Worm (Caenorhabditis elegans): ENCODE measurements around the gene C25E10.4.

The C25E10.4 gene

DNA sequence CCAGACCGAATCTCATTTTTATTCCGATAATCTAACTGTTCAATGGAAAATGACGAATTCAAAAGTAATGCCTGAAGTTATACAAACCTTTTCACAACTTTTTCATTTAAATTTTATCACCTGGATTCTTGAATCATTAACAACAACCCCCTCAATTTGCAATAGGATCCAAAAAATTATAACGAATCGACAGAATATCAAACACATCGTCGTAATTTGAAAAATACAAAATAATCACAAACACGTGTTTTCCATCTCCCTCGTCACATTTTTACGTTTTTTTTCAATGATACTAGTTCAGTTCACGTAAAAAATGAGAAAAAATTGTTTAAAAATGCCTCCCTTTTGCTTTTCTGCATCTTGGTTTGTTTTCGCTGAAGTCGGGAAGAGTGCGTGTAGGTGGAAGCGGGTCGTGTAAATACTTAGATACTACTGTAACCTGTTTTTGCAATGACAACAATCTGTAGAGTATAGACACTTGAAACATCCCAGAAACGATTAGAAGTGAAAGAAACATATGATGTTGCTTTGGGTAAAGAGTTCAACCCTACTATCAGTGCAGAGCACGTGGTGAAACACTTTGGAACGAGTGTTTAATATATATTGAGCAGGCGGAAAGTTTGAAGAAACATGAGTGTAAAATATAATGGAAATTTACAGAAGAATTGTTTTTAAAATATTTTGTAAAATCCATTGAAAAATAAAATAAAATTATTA is 40.1 kb downstream of the C25E10.4 start, which contains the start of gene oac-50:
Gene oac-50, minus strand, starts transcription at position 219 of the 717 bp plus-strand sequence.
- TF ChIP-seq ref-1 (GFP tag; conservative IDR thresholded peaks at IDR 0.05) (no peak), flt-1 (GFP tag; IDR thresholded peaks at IDR 0.05) (no peak), klf-2 (GFP tag; conservative IDR thresholded peaks at IDR 0.05) (no peak), T22C8.4 (GFP tag; IDR thresholded peaks at IDR 0.05) (no peak), tab-1 (GFP tag; IDR thresholded peaks at IDR 0.05) (no peak), ztf-23 (GFP tag; IDR thresholded peaks at IDR 0.05) (no peak), ztf-29 (GFP tag; IDR thresholded peaks at IDR 0.05) (no peak), med-1 (GFP tag; optimal IDR thresholded peaks at IDR 0.05; ENCODE audit: insufficient read depth) (no peak), cog-1 (tag; optimal IDR thresholded peaks at IDR 0.05) (no peak)

DNA sequence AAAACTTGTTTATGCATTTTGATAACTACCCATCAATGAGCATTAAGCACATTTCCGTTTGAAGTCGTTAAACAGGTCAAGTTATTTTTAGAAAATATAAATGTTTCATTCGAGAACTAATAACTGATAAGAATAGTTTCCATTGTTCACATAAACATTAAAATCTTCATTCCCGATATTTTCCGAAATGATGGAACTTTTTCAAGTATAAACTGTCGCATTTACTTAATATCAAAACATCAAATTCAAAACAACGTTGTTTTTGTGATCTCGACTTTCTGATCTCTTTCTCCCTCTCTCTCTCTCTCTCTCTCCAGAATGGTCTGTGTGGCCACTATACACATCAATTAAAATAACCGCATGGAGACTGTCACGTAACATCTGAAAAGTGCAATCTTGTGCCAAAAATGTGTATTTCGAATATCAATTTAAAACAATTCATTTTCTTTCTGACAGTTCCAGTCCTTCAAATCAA is 41.0 kb downstream of the C25E10.4 start:
- no peak for TF ChIP-seq T22C8.4 (GFP tag; IDR thresholded peaks at IDR 0.05)
- no peak for TF ChIP-seq cog-1 (tag; optimal IDR thresholded peaks at IDR 0.05)
- TF ChIP-seq flt-1 (GFP tag; IDR thresholded peaks at IDR 0.05), result no peak
- TF ChIP-seq ztf-29 (GFP tag; IDR thresholded peaks at IDR 0.05), result no peak

DNA sequence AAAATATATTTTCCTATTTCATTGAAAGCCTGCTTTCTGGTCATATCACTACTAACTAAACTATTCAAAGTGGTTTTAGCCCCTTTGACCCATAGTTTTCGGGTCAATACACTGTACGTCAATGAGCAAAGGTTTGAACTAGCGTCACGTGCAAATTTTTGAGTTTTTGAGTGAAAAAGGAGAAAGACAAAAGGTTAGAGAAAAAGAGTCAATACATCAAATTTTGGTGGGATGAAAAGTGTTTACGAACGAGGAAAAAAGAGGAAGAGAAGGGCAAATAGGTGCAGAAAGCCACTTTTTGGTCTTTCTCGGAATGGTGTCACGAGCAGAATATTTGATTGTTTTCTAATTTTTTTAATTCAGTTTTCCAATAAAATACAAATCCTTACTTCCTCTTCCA is 42.5 kb downstream of the C25E10.4 start:
- no peak for TF ChIP-seq cog-1 (tag; optimal IDR thresholded peaks at IDR 0.05)

DNA sequence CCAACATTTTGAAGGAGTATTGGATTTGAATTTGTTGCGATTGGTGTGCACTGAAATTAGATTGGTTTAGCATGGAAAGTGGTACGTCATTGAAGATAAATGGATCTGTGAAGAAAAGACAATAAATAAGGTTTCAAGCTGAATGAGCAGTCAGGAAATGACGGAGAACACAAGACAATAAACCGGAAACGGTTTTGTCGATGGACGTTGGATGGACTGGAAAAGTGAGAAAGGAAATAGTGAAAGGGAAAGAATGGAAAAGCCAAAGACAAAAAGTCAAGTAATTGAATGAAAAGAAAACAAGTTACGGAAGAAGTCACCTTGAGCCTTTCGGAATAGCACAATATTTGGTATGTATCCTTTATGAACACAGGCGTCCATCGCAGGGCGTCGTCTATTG is 42.9 kb downstream of the C25E10.4 start, which contains the start of gene T27E4.7:
Gene T27E4.7, minus strand, starts transcription at position 50 of the 400 bp plus-strand sequence.
- TF ChIP-seq T22C8.4 (GFP tag; IDR thresholded peaks at IDR 0.05) (no peak), ref-1 (GFP tag; conservative IDR thresholded peaks at IDR 0.05) (no peak), ztf-23 (GFP tag; IDR thresholded peaks at IDR 0.05) (no peak), med-1 (GFP tag; optimal IDR thresholded peaks at IDR 0.05; ENCODE audit: insufficient read depth) (no peak), flt-1 (GFP tag; IDR thresholded peaks at IDR 0.05) (no peak), cog-1 (tag; optimal IDR thresholded peaks at IDR 0.05) (no peak), klf-2 (GFP tag; conservative IDR thresholded peaks at IDR 0.05) (no peak), ztf-29 (GFP tag; IDR thresholded peaks at IDR 0.05) (no peak), tab-1 (GFP tag; IDR thresholded peaks at IDR 0.05) (no peak)

DNA sequence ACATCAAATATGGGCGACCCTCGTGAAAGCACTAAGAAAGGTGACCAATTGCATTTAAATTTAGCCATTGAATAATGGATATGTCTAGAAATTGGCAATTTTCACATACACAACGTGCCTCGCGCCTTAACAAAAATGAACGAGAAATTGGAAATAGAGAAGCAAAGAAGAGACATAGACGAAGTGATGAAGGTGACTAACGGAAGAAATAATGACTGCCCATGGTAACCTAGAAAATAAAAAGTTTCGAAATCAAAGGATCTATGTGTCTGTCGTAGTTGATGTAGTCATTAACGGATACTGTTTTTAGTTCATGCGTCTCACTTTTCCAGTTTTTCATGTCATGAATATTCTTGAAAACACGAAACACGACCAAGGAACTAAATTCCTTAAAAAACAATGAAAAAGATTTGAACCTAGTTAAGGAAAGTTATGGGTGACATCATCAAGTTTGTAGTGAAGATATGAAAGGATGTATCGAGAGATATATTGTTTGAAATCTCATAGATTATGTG is 44.8 kb downstream of the C25E10.4 start:
- TF ChIP-seq flt-1 (GFP tag; IDR thresholded peaks at IDR 0.05), result no peak
- no peak for TF ChIP-seq tab-1 (GFP tag; IDR thresholded peaks at IDR 0.05)
- TF ChIP-seq ztf-29 (GFP tag; IDR thresholded peaks at IDR 0.05), result no peak
- TF ChIP-seq T22C8.4 (GFP tag; IDR thresholded peaks at IDR 0.05), result no peak
- TF ChIP-seq ztf-23 (GFP tag; IDR thresholded peaks at IDR 0.05), result no peak
- TF ChIP-seq cog-1 (tag; optimal IDR thresholded peaks at IDR 0.05), result no peak
- no peak for TF ChIP-seq klf-2 (GFP tag; conservative IDR thresholded peaks at IDR 0.05)

DNA sequence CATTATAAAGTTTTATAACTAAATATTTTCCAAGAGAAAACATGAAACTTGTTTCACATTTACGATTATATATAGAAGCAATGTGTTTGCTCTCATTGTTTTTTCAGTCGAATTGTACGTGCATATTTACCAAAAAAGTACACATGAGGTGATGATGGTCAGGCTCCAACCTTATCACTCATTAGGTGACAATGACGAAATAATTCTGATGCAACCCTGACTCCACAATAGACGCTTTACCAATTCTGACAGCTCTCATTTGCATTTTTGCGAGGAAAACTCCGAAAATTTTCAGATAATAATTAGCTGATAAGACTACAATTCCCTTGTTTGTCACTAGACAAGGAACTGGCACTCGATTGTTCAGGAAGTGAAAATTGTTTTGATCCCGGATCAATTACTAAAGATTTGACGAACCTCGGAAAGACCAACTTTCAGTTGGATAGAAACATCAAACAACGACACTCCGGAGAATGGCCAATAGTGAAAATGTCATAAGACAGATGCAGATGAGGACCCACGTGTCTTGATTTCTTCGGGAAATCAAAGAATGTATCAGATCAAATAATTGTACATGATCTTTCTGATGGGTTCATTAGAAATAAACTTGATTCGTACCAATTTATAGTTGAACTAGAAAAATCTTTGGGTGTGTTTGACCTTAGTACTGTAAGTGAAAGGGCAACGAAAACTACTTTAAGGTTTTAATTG is 45.6 kb downstream of the C25E10.4 start:
- no peak for TF ChIP-seq cog-1 (tag; optimal IDR thresholded peaks at IDR 0.05)
- TF ChIP-seq med-1 (GFP tag; optimal IDR thresholded peaks at IDR 0.05; ENCODE audit: insufficient read depth), result no peak
- no peak for TF ChIP-seq flt-1 (GFP tag; IDR thresholded peaks at IDR 0.05)
- no peak for TF ChIP-seq tab-1 (GFP tag; IDR thresholded peaks at IDR 0.05)

DNA sequence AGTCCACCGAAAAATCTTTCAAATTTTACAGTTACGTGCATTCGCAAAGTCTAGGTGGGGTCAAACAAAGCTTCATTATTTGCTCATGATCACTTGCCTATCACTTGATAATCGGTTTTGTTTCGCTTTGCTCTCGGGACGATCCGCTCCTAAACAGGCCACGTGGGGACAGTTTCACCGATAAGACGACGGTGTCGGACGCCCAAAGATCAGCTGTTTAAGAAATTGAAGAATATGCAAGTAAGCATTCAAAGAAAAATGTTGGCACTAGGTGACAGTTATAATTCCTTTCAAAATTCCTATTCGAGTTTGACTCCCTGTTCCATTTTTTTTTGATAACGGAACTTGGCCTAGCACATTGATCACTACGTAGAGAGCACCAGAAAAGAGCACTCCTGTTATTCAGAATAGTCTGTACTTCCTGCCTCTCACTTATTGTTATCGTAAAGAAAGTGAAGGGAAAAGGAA is 46.6 kb downstream of the C25E10.4 start:
- TF ChIP-seq med-1 (GFP tag; optimal IDR thresholded peaks at IDR 0.05; ENCODE audit: insufficient read depth) (no peak), T22C8.4 (GFP tag; IDR thresholded peaks at IDR 0.05) (no peak), tab-1 (GFP tag; IDR thresholded peaks at IDR 0.05) (no peak), ztf-23 (GFP tag; IDR thresholded peaks at IDR 0.05) (no peak), cog-1 (tag; optimal IDR thresholded peaks at IDR 0.05) (no peak), klf-2 (GFP tag; conservative IDR thresholded peaks at IDR 0.05) (no peak), ztf-29 (GFP tag; IDR thresholded peaks at IDR 0.05) (no peak), flt-1 (GFP tag; IDR thresholded peaks at IDR 0.05) (no peak), ref-1 (GFP tag; conservative IDR thresholded peaks at IDR 0.05) (no peak)

DNA sequence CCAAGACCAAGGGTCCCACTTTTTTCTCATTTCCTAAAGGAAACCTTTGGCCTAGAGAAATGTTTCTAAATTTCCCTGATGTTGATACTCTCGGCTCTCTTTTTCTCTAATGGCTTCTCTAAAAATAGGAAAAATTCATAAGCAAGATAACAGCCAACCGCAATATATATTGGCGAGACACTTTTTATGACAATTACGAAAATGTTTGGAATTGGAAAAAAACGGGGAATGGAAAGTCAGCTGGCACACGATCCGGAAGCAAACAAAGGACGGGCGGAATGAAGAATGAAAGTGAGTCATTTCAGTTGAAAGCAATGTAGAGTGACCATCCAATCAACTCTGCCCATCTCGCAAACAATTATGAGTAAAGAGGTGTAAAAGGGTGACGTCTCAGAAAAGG is 48.0 kb downstream of the C25E10.4 start:
- TF ChIP-seq ztf-29 (GFP tag; IDR thresholded peaks at IDR 0.05) (no peak), ref-1 (GFP tag; conservative IDR thresholded peaks at IDR 0.05) (no peak), tab-1 (GFP tag; IDR thresholded peaks at IDR 0.05) (no peak), med-1 (GFP tag; optimal IDR thresholded peaks at IDR 0.05; ENCODE audit: insufficient read depth) (no peak), T22C8.4 (GFP tag; IDR thresholded peaks at IDR 0.05) (no peak), flt-1 (GFP tag; IDR thresholded peaks at IDR 0.05) (no peak), klf-2 (GFP tag; conservative IDR thresholded peaks at IDR 0.05) (no peak), cog-1 (tag; optimal IDR thresholded peaks at IDR 0.05) (no peak)

DNA sequence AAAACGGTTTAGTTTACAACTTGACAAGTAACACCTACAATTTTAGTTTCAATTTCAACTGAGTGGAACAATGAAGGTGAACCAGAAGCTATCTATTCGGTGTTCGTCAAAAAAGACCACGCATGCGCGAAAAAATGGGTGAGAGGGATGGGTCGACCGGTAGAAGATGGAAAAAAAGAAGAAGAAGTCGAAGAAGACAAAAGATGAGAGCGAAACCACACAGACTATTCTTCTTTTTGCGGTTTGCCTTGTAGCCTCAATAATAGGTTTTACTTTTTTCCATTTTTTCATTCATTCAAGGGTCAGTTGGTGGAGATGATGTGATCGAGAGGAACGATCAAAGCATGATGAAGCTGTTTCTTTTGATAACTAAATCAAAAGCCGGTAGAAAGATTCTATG is 49.0 kb downstream of the C25E10.4 start:
- no peak for TF ChIP-seq flt-1 (GFP tag; IDR thresholded peaks at IDR 0.05)
- TF ChIP-seq ztf-29 (GFP tag; IDR thresholded peaks at IDR 0.05), result no peak
- TF ChIP-seq ztf-23 (GFP tag; IDR thresholded peaks at IDR 0.05), result no peak
- no peak for TF ChIP-seq klf-2 (GFP tag; conservative IDR thresholded peaks at IDR 0.05)
- TF ChIP-seq cog-1 (tag; optimal IDR thresholded peaks at IDR 0.05), result no peak
- no peak for TF ChIP-seq ref-1 (GFP tag; conservative IDR thresholded peaks at IDR 0.05)
- no peak for TF ChIP-seq tab-1 (GFP tag; IDR thresholded peaks at IDR 0.05)
- no peak for TF ChIP-seq med-1 (GFP tag; optimal IDR thresholded peaks at IDR 0.05; ENCODE audit: insufficient read depth)
- TF ChIP-seq T22C8.4 (GFP tag; IDR thresholded peaks at IDR 0.05), result no peak

DNA sequence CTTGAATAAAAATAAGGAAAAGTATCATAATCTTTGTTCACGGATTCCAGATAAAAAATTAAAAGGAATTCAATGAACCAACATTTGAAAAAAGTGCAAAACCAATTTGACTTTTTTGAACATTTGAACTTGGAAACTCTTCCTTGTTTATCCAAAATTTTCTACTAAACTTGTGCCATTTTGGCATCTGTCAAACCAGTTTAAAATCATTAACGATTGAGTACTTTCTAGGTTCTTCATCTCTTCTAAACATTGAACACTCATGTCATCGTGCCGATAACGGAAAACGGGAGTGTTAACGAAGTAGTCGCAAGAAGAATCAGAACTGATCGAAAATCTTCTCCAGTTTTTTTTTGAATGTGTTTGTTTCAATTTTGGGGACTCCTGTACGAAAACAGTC is 50.9 kb downstream of the C25E10.4 start:
- TF ChIP-seq klf-2 (GFP tag; conservative IDR thresholded peaks at IDR 0.05), result no peak
- no peak for TF ChIP-seq T22C8.4 (GFP tag; IDR thresholded peaks at IDR 0.05)
- no peak for TF ChIP-seq tab-1 (GFP tag; IDR thresholded peaks at IDR 0.05)
- no peak for TF ChIP-seq cog-1 (tag; optimal IDR thresholded peaks at IDR 0.05)
- no peak for TF ChIP-seq ref-1 (GFP tag; conservative IDR thresholded peaks at IDR 0.05)
- TF ChIP-seq ztf-29 (GFP tag; IDR thresholded peaks at IDR 0.05), result no peak
- no peak for TF ChIP-seq med-1 (GFP tag; optimal IDR thresholded peaks at IDR 0.05; ENCODE audit: insufficient read depth)
- no peak for TF ChIP-seq flt-1 (GFP tag; IDR thresholded peaks at IDR 0.05)
- no peak for TF ChIP-seq ztf-23 (GFP tag; IDR thresholded peaks at IDR 0.05)

All from whole organism, midembryonic.